Worm (Caenorhabditis elegans): ENCODE data around the gene F43B10.1.

ce11 chrX:16662723-16663122, at the start of gene F43B10.1:
- TF ChIP-seq flt-1 (GFP tag; IDR thresholded peaks at IDR 0.05): no peak
- TF ChIP-seq klf-2 (GFP tag; conservative IDR thresholded peaks at IDR 0.05): no peak
- TF ChIP-seq ztf-23 (GFP tag; IDR thresholded peaks at IDR 0.05): no peak
